Worm (Caenorhabditis elegans): ENCODE results near the gene F46G10.2.

- TF ChIP-seq med-1 (GFP tag; optimal IDR thresholded peaks at IDR 0.05; ENCODE audit: insufficient read depth) (no peak), ztf-23 (GFP tag; IDR thresholded peaks at IDR 0.05) (no peak)
These were observed 35.8 kb downstream of the F46G10.2 start for ce11 chrX:13358573-13358972.

Data from whole organism, midembryonic.